Worm (Caenorhabditis elegans) whole organism, late embryonic: Measurements from ENCODE around the gene F58H1.8.

Source experiments
- C08G9.2 ChIP-seq: sonication (generic microtip); optimal IDR thresholded peaks from 2 replicates; lab custom pipeline; 2016; ENCODE audit warnings: mild to moderate bottlenecking, missing genetic modification characterization, moderate library complexity, missing compliant biosample characterization
- ahr-1 ChIP-seq: sonication (generic microtip); optimal IDR thresholded peaks from 2 replicates; lab custom pipeline; 2016; ENCODE audit warnings: missing genetic modification characterization, missing compliant biosample characterization
- ama-1 ChIP-seq: fragments of 150-350 bp; optimal IDR thresholded peaks from 2 replicates; lab custom pipeline; 2014
- ceh-19 ChIP-seq: fragments of 200-800 bp; sonication (Bioruptor generic); optimal IDR thresholded peaks from 2 replicates; lab custom pipeline; 2018; ENCODE audit warnings: mild to moderate bottlenecking, missing genetic modification characterization, missing compliant biosample characterization
- ceh-31 ChIP-seq: sonication (generic microtip); optimal IDR thresholded peaks from 2 replicates; lab custom pipeline; 2016; ENCODE audit warnings: missing genetic modification characterization, missing compliant biosample characterization
- ceh-45 ChIP-seq: fragments of 200-800 bp; sonication (Bioruptor generic); IDR thresholded peaks from 2 replicates; pipeline ENCODE4 v1.3.6; 2022; ENCODE audit warnings: missing genetic modification reagents, missing genetic modification characterization, missing compliant biosample characterization
- ceh-48 ChIP-seq: sonication (generic microtip); optimal IDR thresholded peaks from 2 replicates; lab custom pipeline; 2016; ENCODE audit warnings: missing genetic modification characterization, inconsistent platforms, missing compliant biosample characterization
- ceh-6 ChIP-seq: fragments of 200-800 bp; sonication (Bioruptor generic); optimal IDR thresholded peaks from 2 replicates; lab custom pipeline; 2018; ENCODE audit warnings: mild to moderate bottlenecking, missing genetic modification characterization, missing compliant biosample characterization
- ceh-9 ChIP-seq: sonication (generic microtip); optimal IDR thresholded peaks from 2 replicates; lab custom pipeline; 2016; ENCODE audit warnings: mild to moderate bottlenecking, missing genetic modification characterization, inconsistent platforms, missing compliant biosample characterization
- ets-4 ChIP-seq: sonication (generic microtip); optimal IDR thresholded peaks from 2 replicates; lab custom pipeline; 2016; ENCODE audit warnings: missing genetic modification characterization, missing compliant biosample characterization
- fkh-10 ChIP-seq: fragments of 150-350 bp; optimal IDR thresholded peaks from 2 replicates; lab custom pipeline; 2014; ENCODE audit warnings: missing biosample characterization, missing genetic modification reagents, missing genetic modification characterization
- hlh-30 ChIP-seq: sonication (generic microtip); optimal IDR thresholded peaks from 2 replicates; lab custom pipeline; 2017; ENCODE audit warnings: antibody characterized with exemption, missing genetic modification characterization, missing compliant biosample characterization; ENCODE audit not compliant: insufficient read depth
- hlh-6 ChIP-seq: sonication (generic microtip); optimal IDR thresholded peaks from 2 replicates; lab custom pipeline; 2016; ENCODE audit warnings: missing genotype, missing genetic modification characterization, missing compliant biosample characterization
- npax-4 ChIP-seq: sonication (generic microtip); optimal IDR thresholded peaks from 2 replicates; lab custom pipeline; 2016; ENCODE audit warnings: missing genetic modification characterization, missing compliant biosample characterization
- odd-2 ChIP-seq: sonication (generic microtip); optimal IDR thresholded peaks from 2 replicates; lab custom pipeline; 2017; ENCODE audit warnings: antibody characterized with exemption, mild to moderate bottlenecking, missing genetic modification characterization, missing compliant biosample characterization
- pha-2 ChIP-seq: sonication (generic microtip); optimal IDR thresholded peaks from 2 replicates; lab custom pipeline; 2017; ENCODE audit warnings: mild to moderate bottlenecking, missing genetic modification characterization, missing compliant biosample characterization
- pha-4 ChIP-seq: fragments of 150-350 bp; optimal IDR thresholded peaks from 2 replicates; lab custom pipeline; 2018; ENCODE audit warnings: missing biosample characterization, missing genetic modification reagents, missing genetic modification characterization
- pqm-1 ChIP-seq: sonication (generic microtip); optimal IDR thresholded peaks from 2 replicates; lab custom pipeline; 2016; ENCODE audit warnings: missing genetic modification characterization, missing compliant biosample characterization
- pros-1 ChIP-seq: fragments of 150-350 bp; optimal IDR thresholded peaks from 2 replicates; lab custom pipeline; 2014; ENCODE audit warnings: missing biosample characterization, missing genetic modification reagents, missing genetic modification characterization
- sdc-2 ChIP-seq: sonication (generic microtip); optimal IDR thresholded peaks from 2 replicates; lab custom pipeline; 2016; ENCODE audit warnings: missing genotype, missing genetic modification characterization, missing compliant biosample characterization
- sox-2 ChIP-seq: fragments of 200-800 bp; sonication (Bioruptor generic); IDR thresholded peaks from 2 replicates; pipeline ENCODE4 v1.3.6; 2022; ENCODE audit warnings: missing genetic modification reagents, missing genetic modification characterization, missing compliant biosample characterization
- tbx-2 ChIP-seq: sonication (generic microtip); optimal IDR thresholded peaks from 2 replicates; lab custom pipeline; 2016; ENCODE audit warnings: missing genetic modification characterization, missing compliant biosample characterization
- unc-42 ChIP-seq: sonication (generic microtip); optimal IDR thresholded peaks from 2 replicates; lab custom pipeline; 2016; ENCODE audit warnings: missing genotype, missing genetic modification characterization, missing compliant biosample characterization
- unc-55 ChIP-seq: sonication (generic microtip); optimal IDR thresholded peaks from 2 replicates; lab custom pipeline; 2017; ENCODE audit warnings: missing biosample characterization, missing genetic modification reagents, missing genetic modification characterization

F58H1.8 gene

DNA sequence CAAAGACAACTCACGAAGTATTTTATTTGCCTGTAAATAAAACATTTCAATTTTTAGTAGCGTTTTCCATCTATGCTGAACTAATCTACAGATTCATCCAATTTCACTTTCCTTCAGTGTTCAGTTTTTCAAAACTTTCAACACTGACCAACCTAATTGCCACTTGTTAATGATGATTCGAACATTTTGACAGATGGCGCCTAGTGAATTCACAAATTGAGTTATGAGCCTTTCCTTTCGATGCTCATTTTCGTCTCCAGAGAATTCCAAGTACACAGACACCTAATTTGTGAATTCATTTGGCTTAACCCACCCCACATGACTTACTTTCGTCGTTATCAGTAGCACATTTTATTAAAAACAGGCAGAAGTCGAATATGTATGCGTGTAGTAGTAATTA lies 11.9 kb downstream of the F58H1.8 start:
- peak; percentile 53 for TF ChIP-seq unc-42
- TF ChIP-seq npax-4 (tag; lab: Kevin White, UChicago), result no peak
- TF ChIP-seq ceh-31, result no peak
- TF ChIP-seq, all 69 proteins: peak for 1

ce11 chrV:11947414-11947954 lies 12.5 kb downstream of the F58H1.8 start:
- TF ChIP-seq ceh-45 (GFP tag; lab: Robert Waterston, UW) (no peak), sdc-2 (tag; lab: Kevin White, UChicago) (no peak), ets-4 (tag; lab: Kevin White, UChicago) (no peak), pha-2 (tag; lab: Kevin White, UChicago) (no peak), pha-4 (tag; lab: Kevin White, UChicago) (no peak), ceh-9 (tag; lab: Kevin White, UChicago) (no peak), unc-55 (GFP tag; lab: Kevin White, UChicago) (peak; percentile 86)

- TF ChIP-seq unc-42 (peak; percentile 48), ceh-19 (GFP tag; lab: Kevin White, UChicago) (no peak), odd-2 (no peak), ceh-48 (no peak), ceh-31 (peak; percentile 18)
Observed at ce11 chrV:11948581-11948980, 13.6 kb downstream of the F58H1.8 start.

DNA sequence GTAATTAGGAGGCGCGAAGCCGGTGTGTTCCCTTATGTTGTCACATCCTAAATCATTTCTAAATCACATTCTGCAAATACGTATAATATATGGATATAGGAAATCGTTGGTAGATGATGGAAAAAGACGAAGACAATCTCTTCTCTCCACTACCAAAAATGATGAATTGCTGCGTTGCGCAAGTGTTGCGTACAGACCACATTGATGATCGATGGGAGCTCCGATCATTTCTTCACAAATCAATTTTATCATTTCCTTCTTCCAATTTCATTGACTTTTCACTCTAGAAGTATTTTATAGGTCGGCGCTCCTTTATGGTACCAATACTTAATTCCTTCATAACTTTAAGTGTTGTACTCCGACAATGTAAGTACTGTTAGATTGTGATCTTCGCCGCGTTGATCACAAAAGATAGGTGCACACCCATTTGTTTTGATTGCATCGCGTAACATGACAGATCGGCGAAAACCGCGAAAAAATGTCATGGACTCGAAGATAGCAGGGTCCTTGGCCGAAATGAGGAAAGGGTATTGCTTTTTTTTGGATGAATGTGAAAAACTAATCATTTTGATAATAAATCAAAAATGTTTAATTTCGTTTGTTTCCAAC lies 14.7 kb downstream of the F58H1.8 start:
- TF ChIP-seq pros-1 (tag; lab: Kevin White, UChicago) (no peak), ceh-6 (no peak), ceh-48 (no peak), tbx-2 (peak; percentile 6), unc-55 (GFP tag; lab: Kevin White, UChicago) (peak; percentile 55), sox-2 (GFP tag; lab: Robert Waterston, UW) (no peak), unc-42 (no peak)

DNA sequence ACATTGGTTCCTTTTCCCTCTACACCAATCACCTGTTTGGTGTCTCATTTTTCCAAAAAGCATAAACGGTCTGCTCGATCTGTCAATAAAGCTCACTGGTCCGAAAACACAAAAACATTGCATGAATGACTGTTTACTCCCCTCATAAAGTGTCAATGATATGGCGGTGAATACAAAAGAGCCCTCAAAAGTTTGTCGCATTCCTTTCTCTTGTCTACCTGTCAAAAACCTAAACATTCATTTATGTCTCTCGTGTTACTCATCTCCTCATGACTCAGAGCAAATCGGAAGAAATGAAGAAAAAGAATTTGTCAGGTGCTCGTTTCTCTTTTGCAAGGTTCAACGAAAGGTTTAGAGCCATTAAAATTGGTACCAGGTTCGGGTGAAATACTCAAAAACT lies 16.3 kb downstream of the F58H1.8 start:
- TF ChIP-seq hlh-6 (tag; lab: Kevin White, UChicago), result no peak
- TF ChIP-seq, all 69 proteins: peak for 0

DNA sequence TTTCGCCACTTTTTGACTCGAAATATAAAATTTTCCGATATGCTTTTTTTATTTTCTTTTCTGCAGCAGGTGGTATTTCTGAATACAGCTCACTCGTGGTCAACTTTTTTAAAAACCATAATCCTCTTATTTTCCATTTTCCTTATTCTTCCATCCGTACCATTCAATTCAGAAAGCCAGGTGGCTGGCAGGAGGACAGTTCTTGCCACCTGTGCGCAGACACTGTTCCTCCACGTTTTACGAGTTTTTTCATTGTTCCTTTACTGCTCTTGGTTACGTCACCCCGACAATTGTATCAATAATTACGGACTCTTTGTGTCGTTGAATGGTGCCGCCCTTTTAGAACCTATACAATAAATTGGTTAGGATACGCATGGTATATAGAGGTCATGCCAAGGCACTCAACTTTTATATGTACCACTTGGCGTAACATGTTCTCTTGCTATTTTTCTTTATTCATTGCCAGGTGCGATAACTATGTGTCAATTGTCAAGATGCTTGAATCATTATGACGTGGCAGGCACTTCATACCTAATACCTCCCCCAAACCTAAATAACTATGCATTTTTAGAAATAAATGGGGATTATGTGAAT lies 18.0 kb downstream of the F58H1.8 start:
- TF ChIP-seq sox-2 (GFP tag; lab: Robert Waterston, UW), result peak; percentile 62
- no peak for TF ChIP-seq hlh-30 (tag; lab: Kevin White, UChicago)

- TF ChIP-seq fkh-10 (GFP tag; lab: Kevin White, UChicago) (peak; percentile 53), C08G9.2 (tag; lab: Kevin White, UChicago) (no peak), pqm-1 (tag; lab: Kevin White, UChicago) (no peak), unc-42 (peak; percentile 98)
Observed at ce11 chrV:11953621-11954020, 18.7 kb downstream of the F58H1.8 start.

DNA sequence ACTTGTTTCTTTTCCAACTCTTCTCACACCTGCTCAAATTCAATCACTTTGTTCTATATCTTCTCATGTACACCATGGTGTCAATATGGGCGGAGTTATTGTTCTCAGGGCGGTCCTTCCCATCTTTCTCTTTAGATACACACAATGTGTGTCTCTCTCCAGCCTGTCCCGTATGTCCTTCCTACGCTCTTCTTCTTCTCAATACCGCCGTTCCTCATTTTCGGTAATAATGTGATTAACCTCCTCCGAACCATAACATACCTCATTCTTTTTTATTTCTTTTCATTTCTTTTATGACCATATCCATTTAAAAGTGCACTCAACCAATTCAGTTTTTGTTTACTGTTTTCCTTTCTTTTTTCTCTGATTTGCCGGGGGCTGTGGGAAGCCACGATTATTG lies 20.7 kb downstream of the F58H1.8 start:
- TF ChIP-seq ama-1 (lab: Kevin White, UChicago) (peak; percentile 17), ahr-1 (tag; lab: Kevin White, UChicago) (no peak), ceh-31 (peak; percentile 2), unc-42 (peak; percentile 69)
